Worm (Caenorhabditis elegans): ENCODE results near the gene T19C4.1.

ce11 chrV:11164475-11164874 lies 15.0 kb downstream of the T19C4.1 start, which contains the start of gene srg-40:
- TF ChIP-seq ama-1 (optimal IDR thresholded peaks at IDR 0.05) (no peak), hlh-11 (tag; optimal IDR thresholded peaks at IDR 0.05) (no peak), nhr-11 (tag; optimal IDR thresholded peaks at IDR 0.05) (no peak), mep-1 (tag; optimal IDR thresholded peaks at IDR 0.05) (no peak), tra-1 (GFP tag; IDR thresholded peaks at IDR 0.05) (no peak), hif-1 (tag; optimal IDR thresholded peaks at IDR 0.05) (no peak), daf-8 (GFP tag; IDR thresholded peaks at IDR 0.05) (no peak)

Data from whole organism, L4 larva.